Worm (Caenorhabditis elegans) whole organism, mixed stage, embryonic: ENCODE results near the gene F44G4.6.

ENCODE experiments used
- M03D4.4 ChIP-seq: sonication (generic microtip); optimal IDR thresholded peaks from 2 replicates; lab custom pipeline; 2017; ENCODE audit warnings: mild to moderate bottlenecking, missing genetic modification characterization, missing compliant biosample characterization
- bed-3 ChIP-seq: fragments of 200-800 bp; sonication (Bioruptor generic); optimal IDR thresholded peaks from 3 replicates; lab custom pipeline; 2018; ENCODE audit warnings: mild to moderate bottlenecking, missing genetic modification characterization, moderate library complexity, missing compliant biosample characterization
- blmp-1 ChIP-seq: fragments of 150-350 bp; optimal IDR thresholded peaks from 2 replicates; lab custom pipeline; 2014; ENCODE audit warnings: missing biosample characterization, missing genetic modification characterization
- ceh-39 ChIP-seq: fragments of 150-350 bp; optimal IDR thresholded peaks from 2 replicates; lab custom pipeline; 2014; ENCODE audit warnings: missing biosample characterization, missing genetic modification characterization
- ceh-43 ChIP-seq: fragments of 200-800 bp; sonication (Bioruptor generic); optimal IDR thresholded peaks from 2 replicates; lab custom pipeline; 2018; ENCODE audit warnings: mild to moderate bottlenecking, missing genetic modification characterization, moderate library complexity, missing compliant biosample characterization
- ceh-83 ChIP-seq: fragments of 200-800 bp; sonication (Bioruptor generic); optimal IDR thresholded peaks from 2 replicates; lab custom pipeline; 2018; ENCODE audit warnings: mild to moderate bottlenecking, missing genetic modification characterization, missing compliant biosample characterization
- ces-1 ChIP-seq: fragments of 150-350 bp; optimal IDR thresholded peaks from 2 replicates; lab custom pipeline; 2014; ENCODE audit warnings: missing biosample characterization, missing genetic modification reagents, missing genetic modification characterization
- cnd-1 ChIP-seq: fragments of 200-800 bp; sonication (Bioruptor generic); optimal IDR thresholded peaks from 2 replicates; lab custom pipeline; 2018; ENCODE audit warnings: mild to moderate bottlenecking, missing genetic modification characterization, missing compliant biosample characterization
- drap-1 ChIP-seq: fragments of 200-800 bp; sonication (Bioruptor generic); optimal IDR thresholded peaks from 3 replicates; lab custom pipeline; 2018; ENCODE audit warnings: mild to moderate bottlenecking, missing genetic modification characterization, missing compliant biosample characterization
- elt-1 ChIP-seq: sonication (generic microtip); optimal IDR thresholded peaks from 2 replicates; lab custom pipeline; 2017; ENCODE audit warnings: missing genetic modification characterization, mild to moderate bottlenecking, missing compliant biosample characterization, antibody characterized with exemption, moderate library complexity, borderline replicate concordance; ENCODE audit not compliant: insufficient read depth
- elt-3 ChIP-seq: fragments of 150-350 bp; optimal IDR thresholded peaks from 2 replicates; lab custom pipeline; 2014; ENCODE audit warnings: missing biosample characterization, missing genetic modification characterization
- flh-1 ChIP-seq: fragments of 200-800 bp; sonication (Bioruptor generic); optimal IDR thresholded peaks from 2 replicates; lab custom pipeline; 2018; ENCODE audit warnings: mild to moderate bottlenecking, missing genetic modification characterization, moderate library complexity, missing compliant biosample characterization
- ham-2 ChIP-seq: fragments of 200-800 bp; sonication (Bioruptor generic); optimal IDR thresholded peaks from 2 replicates; lab custom pipeline; 2018; ENCODE audit warnings: mild to moderate bottlenecking, missing genetic modification characterization, missing compliant biosample characterization
- hlh-1 ChIP-seq: fragments of 150-350 bp; optimal IDR thresholded peaks from 2 replicates; lab custom pipeline; 2014; ENCODE audit warnings: missing biosample characterization, missing genetic modification reagents, missing genetic modification characterization
- lin-13 ChIP-seq: fragments of 150-350 bp; optimal IDR thresholded peaks from 2 replicates; lab custom pipeline; 2014; ENCODE audit warnings: missing biosample characterization, missing genetic modification characterization
- lin-32 ChIP-seq: fragments of 200-800 bp; sonication (Bioruptor generic); optimal IDR thresholded peaks from 2 replicates; lab custom pipeline; 2018; ENCODE audit warnings: mild to moderate bottlenecking, missing genetic modification characterization, missing compliant biosample characterization
- lsy-2 ChIP-seq: fragments of 150-350 bp; optimal IDR thresholded peaks from 2 replicates; lab custom pipeline; 2014; ENCODE audit warnings: missing biosample characterization, missing genetic modification characterization
- mab-5 ChIP-seq: fragments of 150-350 bp; optimal IDR thresholded peaks from 2 replicates; lab custom pipeline; 2014; ENCODE audit warnings: missing biosample characterization, missing genetic modification characterization
- mep-1 ChIP-seq: fragments of 150-350 bp; optimal IDR thresholded peaks from 2 replicates; lab custom pipeline; 2017; ENCODE audit warnings: missing biosample characterization, missing genetic modification reagents, missing genetic modification characterization, inconsistent platforms
- mls-2 ChIP-seq: sonication (generic microtip); optimal IDR thresholded peaks from 2 replicates; lab custom pipeline; 2016; ENCODE audit warnings: mild to moderate bottlenecking, missing genetic modification characterization, moderate library complexity, missing compliant biosample characterization
- nhr-12 ChIP-seq: fragments of 150-350 bp; optimal IDR thresholded peaks from 2 replicates; lab custom pipeline; 2014; ENCODE audit warnings: missing biosample characterization, missing genetic modification characterization
- nhr-2 ChIP-seq: fragments of 150-350 bp; optimal IDR thresholded peaks from 2 replicates; lab custom pipeline; 2014; ENCODE audit warnings: missing biosample characterization, missing genetic modification characterization
- nhr-237 ChIP-seq: fragments of 150-350 bp; optimal IDR thresholded peaks from 2 replicates; lab custom pipeline; 2014; ENCODE audit warnings: missing biosample characterization, missing genetic modification characterization
- nhr-28 ChIP-seq: fragments of 150-350 bp; optimal IDR thresholded peaks from 2 replicates; lab custom pipeline; 2014; ENCODE audit warnings: missing biosample characterization, missing genetic modification characterization
- nhr-76 ChIP-seq: sonication (generic microtip); optimal IDR thresholded peaks from 2 replicates; lab custom pipeline; 2017; ENCODE audit warnings: missing biosample characterization, missing genetic modification characterization
- pha-4 ChIP-seq: fragments of 150-350 bp; optimal IDR thresholded peaks from 2 replicates; lab custom pipeline; 2018; ENCODE audit warnings: missing biosample characterization, missing genetic modification reagents, missing genetic modification characterization
- sem-2 ChIP-seq: fragments of 200-800 bp; sonication (Bioruptor generic); optimal IDR thresholded peaks from 2 replicates; lab custom pipeline; 2018; ENCODE audit warnings: mild to moderate bottlenecking, missing genetic modification characterization, missing compliant biosample characterization
- snpc-4 ChIP-seq: fragments of 150-350 bp; optimal IDR thresholded peaks from 2 replicates; lab custom pipeline; 2014; ENCODE audit warnings: missing biosample characterization, missing genetic modification characterization
- sptf-1 ChIP-seq: sonication (generic microtip); optimal IDR thresholded peaks from 2 replicates; lab custom pipeline; 2017; ENCODE audit warnings: mild to moderate bottlenecking, missing genetic modification characterization, moderate library complexity, missing compliant biosample characterization
- tbx-8 ChIP-seq: fragments of 200-800 bp; sonication (Bioruptor generic); optimal IDR thresholded peaks from 2 replicates; lab custom pipeline; 2018; ENCODE audit warnings: mild to moderate bottlenecking, missing genetic modification characterization, moderate library complexity, missing compliant biosample characterization
- unc-120 ChIP-seq: sonication (generic microtip); optimal IDR thresholded peaks from 2 replicates; lab custom pipeline; 2017; ENCODE audit warnings: missing genetic modification characterization, missing compliant biosample characterization; ENCODE audit not compliant: poor library complexity, severe bottlenecking
- unc-39 ChIP-seq: fragments of 150-350 bp; optimal IDR thresholded peaks from 2 replicates; lab custom pipeline; 2014; ENCODE audit warnings: missing biosample characterization, missing genetic modification characterization
- unc-62 ChIP-seq: fragments of 150-350 bp; optimal IDR thresholded peaks from 2 replicates; lab custom pipeline; 2014; ENCODE audit warnings: missing biosample characterization, missing genetic modification reagents, missing genetic modification characterization
- zip-8 ChIP-seq: fragments of 150-350 bp; optimal IDR thresholded peaks from 2 replicates; lab custom pipeline; 2014; ENCODE audit warnings: missing biosample characterization, missing genetic modification characterization
- ztf-11 ChIP-seq: fragments of 150-350 bp; optimal IDR thresholded peaks from 2 replicates; lab custom pipeline; 2014; ENCODE audit warnings: missing biosample characterization, missing genetic modification characterization

The F44G4.6 gene

ce11 chrII:8982683-8983082 is 18.9 kb downstream of the F44G4.6 start, which contains the start of gene C18E9.7:
Gene C18E9.7, minus strand, starts transcription at chrII:8982783.
- no peak for TF ChIP-seq sptf-1 (tag; lab: Kevin White, UChicago)
- TF ChIP-seq bed-3: no peak
- TF ChIP-seq nhr-28 (tag; lab: Kevin White, UChicago): no peak
- TF ChIP-seq nhr-2 (tag; lab: Kevin White, UChicago): no peak
- no peak for TF ChIP-seq ceh-43
- no peak for TF ChIP-seq unc-120 (tag; lab: Kevin White, UChicago)
- TF ChIP-seq nhr-76 (tag; lab: Kevin White, UChicago): no peak
- TF ChIP-seq nhr-12: no peak
- no peak for TF ChIP-seq mls-2 (tag; lab: Kevin White, UChicago)
- no peak for TF ChIP-seq lin-32
- TF ChIP-seq elt-1 (tag; lab: Kevin White, UChicago): no peak

ce11 chrII:8973516-8974043 is 28.0 kb downstream of the F44G4.6 start, which contains the start of gene tomm-40:
Gene tomm-40, minus strand, starts transcription at chrII:8973566.
- TF ChIP-seq lsy-2 (tag; lab: Kevin White, UChicago) (peak; percentile 42), snpc-4 (tag; lab: Kevin White, UChicago) (no peak), ces-1 (GFP tag; lab: Kevin White, UChicago) (peak; percentile 20), blmp-1 (tag; lab: Kevin White, UChicago) (no peak), ceh-83 (GFP tag; lab: Kevin White, UChicago) (no peak), flh-1 (GFP tag; lab: Kevin White, UChicago) (no peak)

ce11 chrII:8969251-8970183 is 32.1 kb downstream of the F44G4.6 start, which contains the start of the genes szy-20 and C18E9.5:
Gene szy-20, minus strand, starts transcription at chrII:8969333.
Gene C18E9.5, plus strand, starts transcription at chrII:8969980.
- TF ChIP-seq sptf-1 (tag; lab: Kevin White, UChicago) (peak; percentile 16), mab-5 (no peak), lin-32 (no peak), mep-1 (peak; percentile 63), mls-2 (tag; lab: Kevin White, UChicago) (peak; percentile 38), ham-2 (GFP tag; lab: Kevin White, UChicago) (no peak), ceh-43 (no peak), drap-1 (GFP tag; lab: Kevin White, UChicago) (peak; percentile 8), unc-62 (GFP tag; lab: Kevin White, UChicago) (no peak), elt-1 (tag; lab: Kevin White, UChicago) (no peak), ztf-11 (no peak), nhr-76 (tag; lab: Kevin White, UChicago) (no peak), nhr-28 (tag; lab: Kevin White, UChicago) (no peak), bed-3 (no peak), ceh-83 (GFP tag; lab: Kevin White, UChicago) (no peak), blmp-1 (tag; lab: Kevin White, UChicago) (no peak), pha-4 (tag; lab: Kevin White, UChicago) (peak; percentile 30), lsy-2 (tag; lab: Kevin White, UChicago) (peak; percentile 77), ceh-39 (tag; lab: Kevin White, UChicago) (no peak), hlh-1 (tag; lab: Kevin White, UChicago) (no peak), unc-120 (tag; lab: Kevin White, UChicago) (peak; percentile 63), nhr-2 (tag; lab: Kevin White, UChicago) (no peak), nhr-12 (no peak), unc-39 (tag; lab: Kevin White, UChicago) (no peak), flh-1 (GFP tag; lab: Kevin White, UChicago) (no peak), nhr-237 (tag; lab: Kevin White, UChicago) (peak; percentile 55), cnd-1 (tag; lab: Kevin White, UChicago) (peak; percentile 11), tbx-8 (GFP tag; lab: Kevin White, UChicago) (no peak), elt-3 (no peak), zip-8 (tag; lab: Kevin White, UChicago) (no peak), sem-2 (GFP tag; lab: Kevin White, UChicago) (no peak), M03D4.4 (tag; lab: Kevin White, UChicago) (peak; percentile 55), ces-1 (GFP tag; lab: Kevin White, UChicago) (peak; percentile 65), lin-13 (tag; lab: Kevin White, UChicago) (peak; percentile 69), snpc-4 (tag; lab: Kevin White, UChicago) (no peak)
- TF ChIP-seq, all 35 proteins: peak for 12
